Worm (Caenorhabditis elegans): ENCODE results near the gene nspe-3.

Gene nspe-3

ce11 chrII:12603667-12604621 is 13.7 kb upstream of the nspe-3 start, which contains the start of the genes ceh-100 and lips-15:
Gene ceh-100, minus strand, starts transcription at chrII:12603680.
Gene lips-15, plus strand, starts transcription at chrII:12604386.
- no peak for TF ChIP-seq sptf-1 (tag; optimal IDR thresholded peaks at IDR 0.05)
- no peak for TF ChIP-seq nhr-237 (tag; optimal IDR thresholded peaks at IDR 0.05)
- TF ChIP-seq snu-23 (GFP tag; optimal IDR thresholded peaks at IDR 0.05), result peak; percentile 42
- TF ChIP-seq unc-130 (tag; optimal IDR thresholded peaks at IDR 0.05), result no peak
- peak; percentile 76 for TF ChIP-seq lin-15B (tag; optimal IDR thresholded peaks at IDR 0.05)
- peak; percentile 46 for TF ChIP-seq lin-14 (GFP tag; optimal IDR thresholded peaks at IDR 0.05)
- TF ChIP-seq tbx-2 (tag; optimal IDR thresholded peaks at IDR 0.05), result peak; percentile 8
- TF ChIP-seq zag-1 (tag; optimal IDR thresholded peaks at IDR 0.05), result no peak
- no peak for TF ChIP-seq alr-1 (tag; optimal IDR thresholded peaks at IDR 0.05; ENCODE audit: borderline replicate concordance)
- peak; percentile 64 to 71 for TF ChIP-seq efl-1 (optimal IDR thresholded peaks at IDR 0.05)
- TF ChIP-seq efl-1 (GFP tag; optimal IDR thresholded peaks at IDR 0.05 in 1 of 2), result peak; percentile 74 to 94
- TF ChIP-seq ztf-11 (tag; optimal IDR thresholded peaks at IDR 0.05), result no peak
- TF ChIP-seq efl-3 (GFP tag; optimal IDR thresholded peaks at IDR 0.05), result no peak
- no peak for TF ChIP-seq nhr-90 (tag; optimal IDR thresholded peaks at IDR 0.05; ENCODE audit: poor library complexity)
- TF ChIP-seq skn-1 (tag; optimal IDR thresholded peaks at IDR 0.05), result peak; percentile 17
- peak in 1 of 6 experiments; percentile 16 for TF ChIP-seq elt-3 (tag; optimal IDR thresholded peaks at IDR 0.05)
- TF ChIP-seq mep-1 (tag; optimal IDR thresholded peaks at IDR 0.05), result peak; percentile 33
- no peak for TF ChIP-seq mdl-1 (tag; optimal IDR thresholded peaks at IDR 0.05)
- no peak for TF ChIP-seq egl-13 (tag; optimal IDR thresholded peaks at IDR 0.05)
- TF ChIP-seq C16A3.4 (tag; optimal IDR thresholded peaks at IDR 0.05), result peak; percentile 8
- peak; percentile 8 to 65 for TF ChIP-seq lin-35 (GFP tag; optimal IDR thresholded peaks at IDR 0.05)
- no peak for TF ChIP-seq ceh-90 (tag; optimal IDR thresholded peaks at IDR 0.05)
- no peak for TF ChIP-seq irx-1 (tag; optimal IDR thresholded peaks at IDR 0.05)
- TF ChIP-seq rnt-1 (tag; optimal IDR thresholded peaks at IDR 0.05), result no peak
- no peak for TF ChIP-seq unc-98 (GFP tag; IDR thresholded peaks at IDR 0.05)
- no peak for TF ChIP-seq fkh-4 (tag; optimal IDR thresholded peaks at IDR 0.05; ENCODE audit: borderline replicate concordance)
- TF ChIP-seq blmp-1 (tag; optimal IDR thresholded peaks at IDR 0.05), result no peak
- TF ChIP-seq lin-39 (tag; optimal IDR thresholded peaks at IDR 0.05), result no peak
- no peak for TF ChIP-seq nhr-11 (tag; optimal IDR thresholded peaks at IDR 0.05)
- no peak for TF ChIP-seq nhr-47 (tag; optimal IDR thresholded peaks at IDR 0.05)
- no peak for TF ChIP-seq egl-27 (tag; optimal IDR thresholded peaks at IDR 0.05)
- peak; percentile 16 for TF ChIP-seq snpc-4 (tag; optimal IDR thresholded peaks at IDR 0.05)
- TF ChIP-seq sox-4 (tag; optimal IDR thresholded peaks at IDR 0.05), result no peak
- TF ChIP-seq nhr-71 (tag; optimal IDR thresholded peaks at IDR 0.05), result no peak
- TF ChIP-seq unc-86 (tag; optimal IDR thresholded peaks at IDR 0.05), result no peak
- TF ChIP-seq nhr-84 (tag; optimal IDR thresholded peaks at IDR 0.05), result no peak
- no peak for TF ChIP-seq mef-2 (tag; optimal IDR thresholded peaks at IDR 0.05)
- peak; percentile 22 to 23 for TF ChIP-seq lsy-2 (tag; optimal IDR thresholded peaks at IDR 0.05)
- no peak for TF ChIP-seq pax-3 (tag; optimal IDR thresholded peaks at IDR 0.05)
- no peak for TF ChIP-seq nhr-20 (tag; optimal IDR thresholded peaks at IDR 0.05)
- no peak for TF ChIP-seq unc-62 (GFP tag; optimal IDR thresholded peaks at IDR 0.05)
- peak; percentile 62 for TF ChIP-seq nhr-85 (tag)
- TF ChIP-seq isw-1 (GFP tag; IDR thresholded peaks at IDR 0.05), result no peak
- TF ChIP-seq ceh-82 (tag; optimal IDR thresholded peaks at IDR 0.05), result peak in 1 of 3 experiments; percentile 10
- TF ChIP-seq vab-15 (tag; optimal IDR thresholded peaks at IDR 0.05), result no peak
- TF ChIP-seq aha-1 (tag; optimal IDR thresholded peaks at IDR 0.05), result no peak
- TF ChIP-seq F16B12.6 (tag; optimal IDR thresholded peaks at IDR 0.05), result no peak
- no peak for TF ChIP-seq fos-1 (tag; optimal IDR thresholded peaks at IDR 0.05)
- no peak for TF ChIP-seq ceh-63 (GFP tag; optimal IDR thresholded peaks at IDR 0.05)
- no peak for TF ChIP-seq hpl-2 (GFP tag; optimal IDR thresholded peaks at IDR 0.05)
- no peak for TF ChIP-seq Y116A8C.19 (tag; optimal IDR thresholded peaks at IDR 0.05; ENCODE audit: borderline replicate concordance)
- TF ChIP-seq jun-1 (tag; optimal IDR thresholded peaks at IDR 0.05), result no peak
